Worm (Caenorhabditis elegans) whole organism, mixed stage, embryonic: ENCODE data around the gene Y48A6B.3.
A peak's percentile ranks its signal among the peaks of the same experiment; 100 is the strongest.

Source experiments
- M03D4.4 ChIP-seq: sonication (generic microtip); optimal IDR thresholded peaks from 2 replicates; lab custom pipeline; 2017; ENCODE audit warnings: mild to moderate bottlenecking, missing genetic modification characterization, missing compliant biosample characterization
- bed-3 ChIP-seq: fragments of 200-800 bp; sonication (Bioruptor generic); optimal IDR thresholded peaks from 3 replicates; lab custom pipeline; 2018; ENCODE audit warnings: mild to moderate bottlenecking, missing genetic modification characterization, moderate library complexity, missing compliant biosample characterization
- blmp-1 ChIP-seq: fragments of 150-350 bp; optimal IDR thresholded peaks from 2 replicates; lab custom pipeline; 2014; ENCODE audit warnings: missing biosample characterization, missing genetic modification characterization
- ceh-39 ChIP-seq: fragments of 150-350 bp; optimal IDR thresholded peaks from 2 replicates; lab custom pipeline; 2014; ENCODE audit warnings: missing biosample characterization, missing genetic modification characterization
- ceh-43 ChIP-seq: fragments of 200-800 bp; sonication (Bioruptor generic); optimal IDR thresholded peaks from 2 replicates; lab custom pipeline; 2018; ENCODE audit warnings: mild to moderate bottlenecking, missing genetic modification characterization, moderate library complexity, missing compliant biosample characterization
- ces-1 ChIP-seq: fragments of 150-350 bp; optimal IDR thresholded peaks from 2 replicates; lab custom pipeline; 2014; ENCODE audit warnings: missing biosample characterization, missing genetic modification reagents, missing genetic modification characterization
- drap-1 ChIP-seq: fragments of 200-800 bp; sonication (Bioruptor generic); optimal IDR thresholded peaks from 3 replicates; lab custom pipeline; 2018; ENCODE audit warnings: mild to moderate bottlenecking, missing genetic modification characterization, missing compliant biosample characterization
- elt-1 ChIP-seq: sonication (generic microtip); optimal IDR thresholded peaks from 2 replicates; lab custom pipeline; 2017; ENCODE audit warnings: missing genetic modification characterization, mild to moderate bottlenecking, missing compliant biosample characterization, antibody characterized with exemption, moderate library complexity, borderline replicate concordance; ENCODE audit not compliant: insufficient read depth
- elt-3 ChIP-seq: fragments of 150-350 bp; optimal IDR thresholded peaks from 2 replicates; lab custom pipeline; 2014; ENCODE audit warnings: missing biosample characterization, missing genetic modification characterization
- flh-1 ChIP-seq: fragments of 200-800 bp; sonication (Bioruptor generic); optimal IDR thresholded peaks from 2 replicates; lab custom pipeline; 2018; ENCODE audit warnings: mild to moderate bottlenecking, missing genetic modification characterization, moderate library complexity, missing compliant biosample characterization
- ham-2 ChIP-seq: fragments of 200-800 bp; sonication (Bioruptor generic); optimal IDR thresholded peaks from 2 replicates; lab custom pipeline; 2018; ENCODE audit warnings: mild to moderate bottlenecking, missing genetic modification characterization, missing compliant biosample characterization
- hlh-1 ChIP-seq: fragments of 150-350 bp; optimal IDR thresholded peaks from 2 replicates; lab custom pipeline; 2014; ENCODE audit warnings: missing biosample characterization, missing genetic modification reagents, missing genetic modification characterization
- lin-13 ChIP-seq: fragments of 150-350 bp; optimal IDR thresholded peaks from 2 replicates; lab custom pipeline; 2014; ENCODE audit warnings: missing biosample characterization, missing genetic modification characterization
- lsy-2 ChIP-seq: fragments of 150-350 bp; optimal IDR thresholded peaks from 2 replicates; lab custom pipeline; 2014; ENCODE audit warnings: missing biosample characterization, missing genetic modification characterization
- mab-5 ChIP-seq: fragments of 150-350 bp; optimal IDR thresholded peaks from 2 replicates; lab custom pipeline; 2014; ENCODE audit warnings: missing biosample characterization, missing genetic modification characterization
- mep-1 ChIP-seq: fragments of 150-350 bp; optimal IDR thresholded peaks from 2 replicates; lab custom pipeline; 2017; ENCODE audit warnings: missing biosample characterization, missing genetic modification reagents, missing genetic modification characterization, inconsistent platforms
- mls-2 ChIP-seq: sonication (generic microtip); optimal IDR thresholded peaks from 2 replicates; lab custom pipeline; 2016; ENCODE audit warnings: mild to moderate bottlenecking, missing genetic modification characterization, moderate library complexity, missing compliant biosample characterization
- nhr-12 ChIP-seq: fragments of 150-350 bp; optimal IDR thresholded peaks from 2 replicates; lab custom pipeline; 2014; ENCODE audit warnings: missing biosample characterization, missing genetic modification characterization
- nhr-2 ChIP-seq: fragments of 150-350 bp; optimal IDR thresholded peaks from 2 replicates; lab custom pipeline; 2014; ENCODE audit warnings: missing biosample characterization, missing genetic modification characterization
- nhr-237 ChIP-seq: fragments of 150-350 bp; optimal IDR thresholded peaks from 2 replicates; lab custom pipeline; 2014; ENCODE audit warnings: missing biosample characterization, missing genetic modification characterization
- nhr-28 ChIP-seq: fragments of 150-350 bp; optimal IDR thresholded peaks from 2 replicates; lab custom pipeline; 2014; ENCODE audit warnings: missing biosample characterization, missing genetic modification characterization
- nhr-76 ChIP-seq: sonication (generic microtip); optimal IDR thresholded peaks from 2 replicates; lab custom pipeline; 2017; ENCODE audit warnings: missing biosample characterization, missing genetic modification characterization
- pha-4 ChIP-seq: fragments of 150-350 bp; optimal IDR thresholded peaks from 2 replicates; lab custom pipeline; 2018; ENCODE audit warnings: missing biosample characterization, missing genetic modification reagents, missing genetic modification characterization
- sem-2 ChIP-seq: fragments of 200-800 bp; sonication (Bioruptor generic); optimal IDR thresholded peaks from 2 replicates; lab custom pipeline; 2018; ENCODE audit warnings: mild to moderate bottlenecking, missing genetic modification characterization, missing compliant biosample characterization
- sptf-1 ChIP-seq: sonication (generic microtip); optimal IDR thresholded peaks from 2 replicates; lab custom pipeline; 2017; ENCODE audit warnings: mild to moderate bottlenecking, missing genetic modification characterization, moderate library complexity, missing compliant biosample characterization
- tbx-8 ChIP-seq: fragments of 200-800 bp; sonication (Bioruptor generic); optimal IDR thresholded peaks from 2 replicates; lab custom pipeline; 2018; ENCODE audit warnings: mild to moderate bottlenecking, missing genetic modification characterization, moderate library complexity, missing compliant biosample characterization
- unc-120 ChIP-seq: sonication (generic microtip); optimal IDR thresholded peaks from 2 replicates; lab custom pipeline; 2017; ENCODE audit warnings: missing genetic modification characterization, missing compliant biosample characterization; ENCODE audit not compliant: poor library complexity, severe bottlenecking
- unc-39 ChIP-seq: fragments of 150-350 bp; optimal IDR thresholded peaks from 2 replicates; lab custom pipeline; 2014; ENCODE audit warnings: missing biosample characterization, missing genetic modification characterization
- unc-62 ChIP-seq: fragments of 150-350 bp; optimal IDR thresholded peaks from 2 replicates; lab custom pipeline; 2014; ENCODE audit warnings: missing biosample characterization, missing genetic modification reagents, missing genetic modification characterization
- zip-8 ChIP-seq: fragments of 150-350 bp; optimal IDR thresholded peaks from 2 replicates; lab custom pipeline; 2014; ENCODE audit warnings: missing biosample characterization, missing genetic modification characterization

Y48A6B.3 gene

ce11 chrIII:11007552-11008272, at the start of gene Y48A6B.3, which contains the start of gene fipr-17:
Gene Y48A6B.3, plus strand, starts transcription at chrIII:11008222.
Gene fipr-17, minus strand, starts transcription at chrIII:11007602.
- TF ChIP-seq nhr-237 (peak; percentile 91), unc-120 (tag; lab: Kevin White, UChicago) (no peak), unc-62 (peak; percentile 6), lin-13 (tag; lab: Kevin White, UChicago) (peak; percentile 71), drap-1 (GFP tag; lab: Kevin White, UChicago) (no peak), elt-1 (no peak), bed-3 (no peak), M03D4.4 (tag; lab: Kevin White, UChicago) (no peak), nhr-2 (tag; lab: Kevin White, UChicago) (no peak), ceh-39 (tag; lab: Kevin White, UChicago) (peak; percentile 85), ces-1 (GFP tag; lab: Kevin White, UChicago) (peak; percentile 87), hlh-1 (tag; lab: Kevin White, UChicago) (peak; percentile 3), mep-1 (peak; percentile 91), pha-4 (tag; lab: Kevin White, UChicago) (peak; percentile 64), sptf-1 (peak; percentile 47), lsy-2 (tag; lab: Kevin White, UChicago) (peak; percentile 84), blmp-1 (peak; percentile 36), mls-2 (tag; lab: Kevin White, UChicago) (no peak), sem-2 (GFP tag; lab: Kevin White, UChicago) (no peak), mab-5 (tag; lab: Kevin White, UChicago) (no peak), flh-1 (GFP tag; lab: Kevin White, UChicago) (no peak), unc-39 (tag; lab: Kevin White, UChicago) (no peak)

- no peak for TF ChIP-seq nhr-237
- no peak for TF ChIP-seq tbx-8
- no peak for TF ChIP-seq ceh-39 (tag; lab: Kevin White, UChicago)
- TF ChIP-seq mls-2 (tag; lab: Kevin White, UChicago) = no peak
- no peak for TF ChIP-seq ceh-43
- no peak for TF ChIP-seq elt-1
- no peak for TF ChIP-seq ham-2
- TF ChIP-seq elt-3 = no peak
- TF ChIP-seq hlh-1 (tag; lab: Kevin White, UChicago) = no peak
- no peak for TF ChIP-seq nhr-2 (tag; lab: Kevin White, UChicago)
- no peak for TF ChIP-seq lsy-2 (tag; lab: Kevin White, UChicago)
- TF ChIP-seq ces-1 (GFP tag; lab: Kevin White, UChicago) = no peak
- no peak for TF ChIP-seq blmp-1
Measured at ce11 chrIII:10960387-10960786, 47.6 kb upstream of the Y48A6B.3 start.

DNA sequence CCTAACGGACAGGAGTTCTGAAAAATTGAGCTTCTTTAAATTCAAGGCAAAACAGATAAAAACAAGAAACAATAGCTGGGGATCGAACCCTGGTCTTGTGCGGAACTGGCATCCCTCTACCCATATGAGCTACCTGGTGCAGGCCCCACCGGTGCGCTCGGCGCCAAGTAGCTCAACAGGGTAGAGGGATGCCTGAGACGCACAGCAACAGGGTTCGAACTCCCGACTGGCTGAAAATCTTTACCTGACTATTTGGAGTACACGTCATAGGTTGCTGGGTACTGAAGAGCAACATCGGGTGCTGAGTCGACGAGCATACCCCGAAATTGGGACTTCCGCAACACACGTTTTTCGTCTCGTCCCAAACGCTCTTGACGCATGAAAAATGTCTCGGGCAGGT, 45.1 kb upstream of the Y48A6B.3 start:
- TF ChIP-seq mls-2 (tag; lab: Kevin White, UChicago) = no peak
- no peak for TF ChIP-seq zip-8 (tag; lab: Kevin White, UChicago)
- no peak for TF ChIP-seq unc-62
- no peak for TF ChIP-seq ham-2

DNA sequence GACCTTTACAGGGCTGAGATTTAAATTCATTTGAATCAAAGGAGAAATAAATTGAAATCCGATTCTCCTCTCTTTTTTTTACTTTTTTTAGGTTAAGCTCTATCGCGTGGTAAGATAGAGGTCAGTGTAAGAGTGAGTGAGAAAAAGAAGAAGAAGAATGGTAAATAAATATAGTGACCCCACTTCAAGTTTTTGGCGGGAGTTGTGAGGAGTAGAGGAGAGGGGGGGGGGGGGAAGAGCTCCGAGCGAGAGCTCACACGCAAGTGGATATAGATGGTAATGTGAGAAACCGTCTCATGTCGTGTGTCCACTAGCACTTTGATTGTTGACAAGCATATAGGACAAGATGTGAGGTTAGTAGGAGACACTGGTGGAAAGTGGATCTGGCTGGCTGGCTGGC, 41.0 kb upstream of the Y48A6B.3 start, which contains the start of gene W05B2.2:
Gene W05B2.2, minus strand, starts transcription at position 101 of the 400 bp plus-strand sequence.
- no peak for TF ChIP-seq unc-62
- no peak for TF ChIP-seq mab-5 (tag; lab: Kevin White, UChicago)
- no peak for TF ChIP-seq nhr-2 (tag; lab: Kevin White, UChicago)
- no peak for TF ChIP-seq mep-1
- TF ChIP-seq pha-4 (tag; lab: Kevin White, UChicago) = no peak
- no peak for TF ChIP-seq unc-120 (tag; lab: Kevin White, UChicago)
- TF ChIP-seq lin-13 (tag; lab: Kevin White, UChicago) = no peak
- no peak for TF ChIP-seq nhr-237
- TF ChIP-seq bed-3 = no peak
- no peak for TF ChIP-seq zip-8 (tag; lab: Kevin White, UChicago)
- no peak for TF ChIP-seq nhr-12 (tag; lab: Kevin White, UChicago)
- TF ChIP-seq ham-2 = no peak
- no peak for TF ChIP-seq lsy-2 (tag; lab: Kevin White, UChicago)
- no peak for TF ChIP-seq unc-39 (tag; lab: Kevin White, UChicago)

ce11 chrIII:10969644-10970043, 38.4 kb upstream of the Y48A6B.3 start, which contains the start of gene dhc-4:
Gene dhc-4, plus strand, starts transcription at chrIII:10969944.
- TF ChIP-seq sem-2 (GFP tag; lab: Kevin White, UChicago) = no peak
- TF ChIP-seq nhr-28 (tag; lab: Kevin White, UChicago) = no peak
- TF ChIP-seq blmp-1 = no peak
- TF ChIP-seq unc-39 (tag; lab: Kevin White, UChicago) = no peak
- TF ChIP-seq lsy-2 (tag; lab: Kevin White, UChicago) = no peak
- no peak for TF ChIP-seq nhr-76
- TF ChIP-seq bed-3 = no peak
